Worm (Caenorhabditis elegans): Measurements from ENCODE around the gene sdz-13.

- TF ChIP-seq nhr-111 (GFP tag; optimal IDR thresholded peaks at IDR 0.05): no peak
- TF ChIP-seq mep-1 (tag; optimal IDR thresholded peaks at IDR 0.05): peak; percentile 35
- no peak for TF ChIP-seq nhr-237 (tag; optimal IDR thresholded peaks at IDR 0.05)
- no peak for TF ChIP-seq nhr-77 (tag; optimal IDR thresholded peaks at IDR 0.05)
- TF ChIP-seq ama-1 (optimal IDR thresholded peaks at IDR 0.05): peak; percentile 12
Measured at ce11 chrIV:10842705-10843364, 36.6 kb downstream of the sdz-13 start, which contains the start of gene T11G6.5.

Measured in whole organism, L4 larva.